Worm (Caenorhabditis elegans) whole organism, L4 larva: Measurements from ENCODE around the gene R12H7.4.
A peak's percentile ranks its signal among the peaks of the same experiment; 100 is the strongest.

Experiments
- D1046.2 ChIP-seq: fragments of 200-800 bp; sonication (Bioruptor generic); IDR thresholded peaks from 2 replicates; pipeline ENCODE4 v1.3.6; 2022; ENCODE audit warnings: missing genetic modification characterization, missing compliant biosample characterization
- F26F4.8 ChIP-seq: fragments of 200-800 bp; sonication (Bioruptor generic); conservative IDR thresholded peaks from 2 replicates; pipeline ENCODE4 v1.3.6; 2022; ENCODE audit warnings: missing genetic modification characterization, missing compliant biosample characterization
- F44E2.7 ChIP-seq: fragments of 200-800 bp; sonication (Bioruptor generic); IDR thresholded peaks from 2 replicates; pipeline ENCODE4 v2.1.2; 2022; ENCODE audit warnings: missing genetic modification characterization, missing compliant biosample characterization
- F49E8.2 ChIP-seq: sonication (generic microtip); optimal IDR thresholded peaks from 2 replicates; lab custom pipeline; 2016; ENCODE audit warnings: missing compliant biosample characterization, mild to moderate bottlenecking, missing genetic modification characterization, borderline replicate concordance
- T26A8.4 ChIP-seq: fragments of 200-800 bp; sonication (Bioruptor generic); IDR thresholded peaks from 2 replicates; pipeline ENCODE4 v1.3.6; 2022; ENCODE audit warnings: missing genetic modification characterization, missing compliant biosample characterization
- Y48G9A.11 ChIP-seq: fragments of 200-800 bp; sonication (Bioruptor generic); IDR thresholded peaks from 2 replicates; pipeline ENCODE4 v1.3.6; 2022; ENCODE audit warnings: missing genetic modification reagents, missing genetic modification characterization, missing compliant biosample characterization
- Y75B8A.6 ChIP-seq: fragments of 200-800 bp; sonication (Bioruptor generic); IDR thresholded peaks from 2 replicates; pipeline ENCODE4 v1.3.6; 2022; ENCODE audit warnings: missing genetic modification reagents, missing genetic modification characterization, missing compliant biosample characterization
- ama-1 ChIP-seq: fragments of 150-350 bp; optimal IDR thresholded peaks from 2 replicates; lab custom pipeline; 2014; ENCODE audit warnings: inconsistent platforms, mixed read lengths
- arid-1 ChIP-seq: fragments of 200-800 bp; sonication (Bioruptor generic); conservative IDR thresholded peaks from 2 replicates; pipeline ENCODE4 v1.3.6; 2022; ENCODE audit warnings: missing genetic modification reagents, missing genetic modification characterization, missing compliant biosample characterization
- ceh-28 ChIP-seq: fragments of 150-350 bp; optimal IDR thresholded peaks from 2 replicates; lab custom pipeline; 2014; ENCODE audit warnings: missing biosample characterization, missing genetic modification reagents, missing genetic modification characterization
- ceh-32 ChIP-seq: sonication (generic microtip); optimal IDR thresholded peaks from 2 replicates; lab custom pipeline; 2016; ENCODE audit warnings: mild to moderate bottlenecking, missing genetic modification characterization, missing compliant biosample characterization; ENCODE audit not compliant: poor library complexity
- daf-12 ChIP-seq: fragments of 150-350 bp; optimal IDR thresholded peaks from 2 replicates; lab custom pipeline; 2014; ENCODE audit warnings: missing biosample characterization, missing genetic modification reagents, missing genetic modification characterization
- daf-16 ChIP-seq, 3 experiments: sonication (generic microtip); optimal IDR thresholded peaks; 2 replicates each; lab custom pipeline; 2016 to 2017; ENCODE audit warnings: missing genetic modification characterization in 3 of 3, missing genetic modification reagents in 3 of 3, mild to moderate bottlenecking in 2 of 3, missing compliant biosample characterization in 2 of 3, missing biosample characterization in 1 of 3, moderate library complexity in 1 of 3
- dve-1 ChIP-seq: sonication (generic microtip); optimal IDR thresholded peaks from 2 replicates; lab custom pipeline; 2017; ENCODE audit warnings: antibody characterized with exemption, mild to moderate bottlenecking, missing genetic modification characterization, missing compliant biosample characterization; ENCODE audit not compliant: insufficient read depth
- egl-27 ChIP-seq: sonication (generic microtip); optimal IDR thresholded peaks from 3 replicates; lab custom pipeline; 2017; ENCODE audit warnings: missing biosample characterization, missing genetic modification reagents, missing genetic modification characterization
- fkh-10 ChIP-seq: fragments of 150-350 bp; optimal IDR thresholded peaks from 2 replicates; lab custom pipeline; 2014; ENCODE audit warnings: missing biosample characterization, missing genetic modification reagents, missing genetic modification characterization
- gei-8 ChIP-seq: fragments of 200-800 bp; sonication (Bioruptor generic); optimal IDR thresholded peaks from 2 replicates; lab custom pipeline; 2018; ENCODE audit warnings: mild to moderate bottlenecking, missing genetic modification characterization, missing compliant biosample characterization
- hif-1 ChIP-seq, 2 experiments: sonication (generic microtip); optimal IDR thresholded peaks; 2 replicates each; lab custom pipeline; 2016 to 2017; ENCODE audit warnings: missing compliant biosample characterization in 2 of 2, missing genetic modification characterization in 2 of 2, missing genetic modification reagents in 2 of 2, missing genotype in 2 of 2, mild to moderate bottlenecking in 1 of 2
- hlh-11 ChIP-seq: fragments of 200-800 bp; sonication (Bioruptor generic); optimal IDR thresholded peaks from 2 replicates; lab custom pipeline; 2018; ENCODE audit warnings: mild to moderate bottlenecking, missing genetic modification characterization, missing compliant biosample characterization
- hmg-1.1 ChIP-seq: fragments of 200-800 bp; sonication (Bioruptor generic); IDR thresholded peaks from 2 replicates; pipeline ENCODE4 v1.3.6; 2022; ENCODE audit warnings: missing genetic modification reagents, missing genetic modification characterization, missing compliant biosample characterization
- jun-1 ChIP-seq: fragments of 150-350 bp; optimal IDR thresholded peaks from 2 replicates; lab custom pipeline; 2014; ENCODE audit warnings: missing biosample characterization, missing genetic modification reagents, missing genetic modification characterization
- lin-29 ChIP-seq: fragments of 200-800 bp; sonication (Bioruptor generic); IDR thresholded peaks from 2 replicates; pipeline ENCODE4 v1.3.6; 2022; ENCODE audit warnings: missing genetic modification reagents, missing genetic modification characterization, missing compliant biosample characterization
- lin-39 ChIP-seq: fragments of 150-350 bp; optimal IDR thresholded peaks from 2 replicates; lab custom pipeline; 2014; ENCODE audit warnings: missing biosample characterization, missing genetic modification reagents, missing genetic modification characterization
- lsy-2 ChIP-seq, 2 experiments: fragments of 150-350 bp in 1 of 2; sonication (generic microtip) in 1 of 2; optimal IDR thresholded peaks; 2 replicates each; lab custom pipeline; 2014 to 2017; ENCODE audit warnings: missing biosample characterization in 2 of 2, missing genetic modification characterization in 2 of 2
- madf-5 ChIP-seq, 2 experiments: fragments of 200-800 bp; sonication (Bioruptor generic); IDR thresholded peaks; 2 replicates each; pipeline ENCODE4 v1.3.6; 2022; ENCODE audit warnings: missing compliant biosample characterization in 2 of 2, missing genetic modification characterization in 2 of 2
- mes-2 ChIP-seq: sonication (generic microtip); optimal IDR thresholded peaks from 2 replicates; lab custom pipeline; 2016; ENCODE audit warnings: missing genotype, mild to moderate bottlenecking, missing genetic modification characterization, missing compliant biosample characterization; ENCODE audit not compliant: poor library complexity, severe bottlenecking
- mxl-2 ChIP-seq: fragments of 200-800 bp; sonication (Bioruptor generic); conservative IDR thresholded peaks from 2 replicates; pipeline ENCODE4 v1.3.6; 2022; ENCODE audit warnings: missing genetic modification reagents, missing genetic modification characterization, missing compliant biosample characterization
- mxl-3 ChIP-seq: fragments of 200-800 bp; sonication (Bioruptor generic); optimal IDR thresholded peaks from 2 replicates; lab custom pipeline; 2018; ENCODE audit warnings: mild to moderate bottlenecking, missing genetic modification characterization, missing compliant biosample characterization
- nhr-10 ChIP-seq: fragments of 150-350 bp; optimal IDR thresholded peaks from 2 replicates; lab custom pipeline; 2014; ENCODE audit warnings: missing biosample characterization, missing genetic modification characterization
- nhr-102 ChIP-seq: sonication (generic microtip); optimal IDR thresholded peaks from 2 replicates; lab custom pipeline; 2016; ENCODE audit warnings: mild to moderate bottlenecking, missing genetic modification characterization, moderate library complexity, missing compliant biosample characterization
- nhr-11 ChIP-seq: fragments of 150-350 bp; optimal IDR thresholded peaks from 2 replicates; lab custom pipeline; 2014; ENCODE audit warnings: missing biosample characterization, missing genetic modification characterization
- nhr-111 ChIP-seq: fragments of 200-800 bp; sonication (Bioruptor generic); optimal IDR thresholded peaks from 2 replicates; lab custom pipeline; 2018; ENCODE audit warnings: mild to moderate bottlenecking, missing genetic modification characterization, missing compliant biosample characterization
- nhr-42 ChIP-seq: fragments of 200-800 bp; sonication (Bioruptor generic); IDR thresholded peaks from 2 replicates; pipeline ENCODE4 v1.3.6; 2022; ENCODE audit warnings: missing genetic modification characterization, missing compliant biosample characterization
- nhr-6 ChIP-seq: fragments of 150-350 bp; optimal IDR thresholded peaks from 2 replicates; lab custom pipeline; 2014; ENCODE audit warnings: missing biosample characterization, missing genetic modification characterization
- nhr-77 ChIP-seq: fragments of 150-350 bp; optimal IDR thresholded peaks from 2 replicates; lab custom pipeline; 2014; ENCODE audit warnings: missing biosample characterization, missing genetic modification characterization
- pha-4 ChIP-seq, 2 experiments: fragments of 150-350 bp in 1 of 2; fragments of 200-800 bp in 1 of 2; sonication (Bioruptor generic) in 1 of 2; IDR thresholded peaks in 1 of 2; optimal IDR thresholded peaks in 1 of 2; 2 replicates each; pipeline versions ENCODE4 v1.3.6 to Lab custom; 2014 to 2022; ENCODE audit warnings: missing genetic modification characterization in 2 of 2, missing genetic modification reagents in 2 of 2, missing biosample characterization in 1 of 2, missing compliant biosample characterization in 1 of 2
- php-3 ChIP-seq: fragments of 200-800 bp; sonication (Bioruptor generic); IDR thresholded peaks from 2 replicates; pipeline ENCODE4 v1.3.6; 2022; ENCODE audit warnings: missing genetic modification reagents, missing genetic modification characterization, missing compliant biosample characterization
- rbr-2 ChIP-seq: sonication (generic microtip); optimal IDR thresholded peaks from 2 replicates; lab custom pipeline; 2016; ENCODE audit warnings: missing genotype, missing genetic modification characterization, missing compliant biosample characterization
- set-16 ChIP-seq: fragments of 200-800 bp; sonication (Bioruptor generic); IDR thresholded peaks from 2 replicates; pipeline ENCODE4 v1.3.6; 2022; ENCODE audit warnings: missing genetic modification reagents, missing genetic modification characterization, missing compliant biosample characterization
- skn-1 ChIP-seq: fragments of 150-350 bp; optimal IDR thresholded peaks from 2 replicates; lab custom pipeline; 2014; ENCODE audit warnings: missing biosample characterization, missing genetic modification characterization
- spr-3 ChIP-seq: fragments of 200-800 bp; sonication (Bioruptor generic); optimal IDR thresholded peaks from 2 replicates; lab custom pipeline; 2018; ENCODE audit warnings: mild to moderate bottlenecking, missing genetic modification characterization, missing compliant biosample characterization
- tag-97 ChIP-seq: fragments of 200-800 bp; sonication (Bioruptor generic); IDR thresholded peaks from 2 replicates; pipeline ENCODE4 v1.3.6; 2022; ENCODE audit warnings: missing genetic modification characterization, missing compliant biosample characterization
- unc-39 ChIP-seq: sonication (generic microtip); optimal IDR thresholded peaks from 2 replicates; lab custom pipeline; 2017; ENCODE audit warnings: missing biosample characterization, missing genetic modification characterization
- unc-62 ChIP-seq, 3 experiments: fragments of 150-350 bp in 1 of 3; sonication (generic microtip); optimal IDR thresholded peaks in 2 of 3; peaks in 1 of 3; 1 replicate in 1 of 3; 2 replicates in 2 of 3; lab custom pipeline; 2014 to 2017; ENCODE audit warnings: missing biosample characterization in 3 of 3, missing genetic modification characterization in 3 of 3, missing genetic modification reagents in 3 of 3, missing genotype in 1 of 3
- zag-1 ChIP-seq: fragments of 150-350 bp; optimal IDR thresholded peaks from 2 replicates; lab custom pipeline; 2014; ENCODE audit warnings: missing biosample characterization, missing genetic modification characterization
- zip-2 ChIP-seq: fragments of 150-350 bp; optimal IDR thresholded peaks from 2 replicates; lab custom pipeline; 2014; ENCODE audit warnings: missing biosample characterization, missing genetic modification characterization

The R12H7.4 gene

DNA sequence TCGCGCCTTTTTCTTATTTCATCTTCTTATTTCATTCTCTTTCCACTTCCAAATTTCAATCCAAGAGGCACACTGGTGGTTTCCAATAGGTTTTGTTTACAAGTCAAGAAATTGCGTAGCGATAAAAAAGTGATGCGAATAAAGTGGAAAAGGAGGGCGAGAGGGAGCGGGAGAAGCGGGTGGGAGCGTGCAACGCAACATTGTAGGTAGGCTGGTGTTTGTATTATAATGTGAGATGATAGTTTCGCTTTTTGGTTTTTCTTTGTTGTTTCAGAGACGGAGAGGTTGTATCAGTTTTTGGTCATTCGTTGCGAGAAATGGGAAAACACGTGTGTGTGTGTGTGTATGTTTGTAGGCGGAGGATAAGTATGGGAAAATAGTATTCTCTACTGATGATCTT is 33.3 kb downstream of the R12H7.4 start (continued):
- TF ChIP-seq hif-1 (tag; optimal IDR thresholded peaks at IDR 0.05; lab: Kevin White, UChicago): peak in 1 of 2 experiments; percentile 41
- no peak for TF ChIP-seq Y75B8A.6 (GFP tag; lab: Robert Waterston, UW)
- no peak for TF ChIP-seq zip-2 (tag; lab: Kevin White, UChicago)
- no peak for TF ChIP-seq ceh-32 (tag; lab: Kevin White, UChicago)
- 0 out of 2 replicates have a peak, but pooled peaks have one; percentile 15 for TF ChIP-seq nhr-42
- TF ChIP-seq D1046.2 (GFP tag; lab: Robert Waterston, UW): no peak
- TF ChIP-seq T26A8.4 (GFP tag; lab: Robert Waterston, UW): no peak
- no peak for TF ChIP-seq fkh-10 (GFP tag; lab: Kevin White, UChicago)
- TF ChIP-seq nhr-11 (tag; lab: Kevin White, UChicago): no peak
- TF ChIP-seq lsy-2 (tag; optimal IDR thresholded peaks at IDR 0.05; lab: Kevin White, UChicago): peak in 1 of 2 experiments; percentile 48
- no peak for TF ChIP-seq pha-4 (GFP tag; IDR thresholded peaks at IDR 0.05; lab: Robert Waterston, UW)
- TF ChIP-seq pha-4 (tag; optimal IDR thresholded peaks at IDR 0.05; lab: Kevin White, UChicago): peak; percentile 68
- TF ChIP-seq zag-1 (tag; lab: Kevin White, UChicago): no peak
- TF ChIP-seq unc-39 (tag; lab: Kevin White, UChicago): no peak
- TF ChIP-seq egl-27: no peak
- TF ChIP-seq tag-97: no peak
- TF ChIP-seq set-16 (GFP tag; lab: Robert Waterston, UW): no peak
- peak; percentile 28 for TF ChIP-seq nhr-102 (tag; lab: Kevin White, UChicago)
- TF ChIP-seq hmg-1.1 (GFP tag; lab: Robert Waterston, UW): peak; percentile 34; the same call in 1 of the 2 replicates
- TF ChIP-seq dve-1 (tag; lab: Kevin White, UChicago): peak; percentile 92
- no peak for TF ChIP-seq Y48G9A.11 (GFP tag; lab: Robert Waterston, UW)
- 0 out of 2 replicates have a peak, but pooled peaks have one; percentile 44 for TF ChIP-seq php-3 (GFP tag; lab: Robert Waterston, UW)
- peak; percentile 83 for TF ChIP-seq hlh-11 (tag; lab: Kevin White, UChicago)
- no peak for TF ChIP-seq mxl-2
- no peak for TF ChIP-seq ama-1 (lab: Kevin White, UChicago)
- TF ChIP-seq F44E2.7 (GFP tag; lab: Robert Waterston, UW): no peak
- no peak for TF ChIP-seq lin-39 (tag; lab: Kevin White, UChicago)
- no peak for TF ChIP-seq F49E8.2 (tag; lab: Kevin White, UChicago)
- TF ChIP-seq nhr-10: peak; percentile 86
- no peak for TF ChIP-seq F26F4.8 (GFP tag; lab: Robert Waterston, UW)
- no peak for TF ChIP-seq nhr-111 (GFP tag; lab: Kevin White, UChicago)
- TF ChIP-seq nhr-77: peak; percentile 78
- no peak for TF ChIP-seq daf-12 (tag; lab: Kevin White, UChicago)
- TF ChIP-seq mes-2 (tag; lab: Kevin White, UChicago): peak; percentile 64
- TF ChIP-seq daf-16 (GFP tag; optimal IDR thresholded peaks at IDR 0.05; lab: Kevin White, UChicago): peak in 1 of 2 experiments; percentile 68
- peak; percentile 95 for TF ChIP-seq daf-16 (tag; optimal IDR thresholded peaks at IDR 0.05; lab: Kevin White, UChicago)
- 0 out of 2 replicates have a peak, but pooled peaks have one; percentile 29 for TF ChIP-seq arid-1 (GFP tag; lab: Robert Waterston, UW)
- TF ChIP-seq nhr-6 (tag; lab: Kevin White, UChicago): peak; percentile 6
- TF ChIP-seq madf-5 (GFP tag; IDR thresholded peaks at IDR 0.05; lab: Robert Waterston, UW): no peak
- TF ChIP-seq jun-1: no peak
- peak; percentile 78 for TF ChIP-seq mxl-3
- TF ChIP-seq unc-62 (GFP tag; optimal IDR thresholded peaks at IDR 0.05 in 1 of 2; lab: Kevin White, UChicago): peak in 1 of 2 experiments; percentile 33
- TF ChIP-seq unc-62 (tag; optimal IDR thresholded peaks at IDR 0.05; lab: Kevin White, UChicago): no peak
- no peak for TF ChIP-seq rbr-2 (tag; lab: Kevin White, UChicago)
- no peak for TF ChIP-seq spr-3
- TF ChIP-seq skn-1 (tag; lab: Kevin White, UChicago): no peak
- TF ChIP-seq lin-29: no peak
- no peak for TF ChIP-seq ceh-28 (tag; lab: Kevin White, UChicago)
- TF ChIP-seq gei-8 (GFP tag; lab: Kevin White, UChicago): no peak
- TF ChIP-seq, all 104 proteins: peak for 27
